Fruit fly (Drosophila melanogaster): Measurements from ENCODE around the gene to.

Gene to

dm6 chr3R:25275276-25275675 is 35.3 kb downstream of the to start:
- TF ChIP-seq CG32121 (GFP tag; IDR thresholded peaks at IDR 0.05) (no peak), CG8301 (tag; optimal IDR thresholded peaks at IDR 0.05) (no peak), CG10348 (GFP tag; IDR thresholded peaks at IDR 0.05) (no peak), CG9948 (tag; optimal IDR thresholded peaks at IDR 0.05) (no peak), Pif1B (GFP tag; optimal IDR thresholded peaks at IDR 0.05) (no peak), gl (tag; optimal IDR thresholded peaks at IDR 0.05) (no peak), CG8159 (tag; optimal IDR thresholded peaks at IDR 0.05) (no peak), D1 (tag; optimal IDR thresholded peaks at IDR 0.05) (no peak), CG15710 (tag; optimal IDR thresholded peaks at IDR 0.05) (no peak), Pif1A (GFP tag; optimal IDR thresholded peaks at IDR 0.05) (no peak), Snoo (tag; optimal IDR thresholded peaks at IDR 0.05) (no peak), CG4496 (GFP tag; IDR thresholded peaks at IDR 0.05) (no peak), CG34367 (tag; optimal IDR thresholded peaks at IDR 0.05) (no peak), rn (GFP tag; IDR thresholded peaks at IDR 0.05) (no peak), EcR (GFP tag; optimal IDR thresholded peaks at IDR 0.05) (no peak), CG17806 (tag; optimal IDR thresholded peaks at IDR 0.05) (no peak)

DNA sequence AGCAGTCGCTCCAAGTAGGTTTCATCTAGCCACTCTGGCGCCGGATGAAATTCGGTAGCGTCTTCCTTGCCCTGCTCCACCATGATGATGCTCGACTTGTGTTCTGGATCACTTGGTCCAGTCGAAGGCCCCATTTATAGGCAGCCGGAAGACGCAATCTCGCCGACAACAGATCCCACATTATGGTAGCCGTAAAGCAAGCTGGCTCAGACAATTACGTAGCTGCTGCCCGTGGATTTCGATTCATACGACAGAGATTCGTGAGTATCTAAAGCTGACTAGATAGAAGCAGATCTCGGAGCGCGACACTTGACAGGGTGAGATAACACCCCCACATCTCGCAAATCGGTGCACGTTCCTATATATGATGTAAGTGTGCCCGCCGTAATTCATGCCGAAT is 37.1 kb downstream of the to start, which contains the start of gene CG10513:
Gene CG10513 (minus strand): TSS at position 101 of the 400 bp plus-strand sequence.
- TF ChIP-seq CG32121 (GFP tag; IDR thresholded peaks at IDR 0.05) (no peak), CG34367 (tag; optimal IDR thresholded peaks at IDR 0.05) (no peak), Pif1B (GFP tag; optimal IDR thresholded peaks at IDR 0.05) (no peak), CG13204 (GFP tag; optimal IDR thresholded peaks at IDR 0.05) (no peak), CG10348 (GFP tag; IDR thresholded peaks at IDR 0.05) (no peak), CG14655 (GFP tag; optimal IDR thresholded peaks at IDR 0.05) (no peak), EcR (GFP tag; optimal IDR thresholded peaks at IDR 0.05) (no peak), CG9948 (tag; optimal IDR thresholded peaks at IDR 0.05) (no peak), gl (tag; optimal IDR thresholded peaks at IDR 0.05) (no peak), CG12605 (GFP tag; IDR thresholded peaks at IDR 0.05) (no peak), CG15710 (tag; optimal IDR thresholded peaks at IDR 0.05) (no peak), D1 (tag; optimal IDR thresholded peaks at IDR 0.05) (no peak), CG4496 (GFP tag; IDR thresholded peaks at IDR 0.05) (no peak), CG8159 (tag; optimal IDR thresholded peaks at IDR 0.05) (no peak), Snoo (tag; optimal IDR thresholded peaks at IDR 0.05) (no peak), Ets98B (GFP tag; IDR thresholded peaks at IDR 0.05) (no peak), CG17806 (tag; optimal IDR thresholded peaks at IDR 0.05) (no peak), rn (GFP tag; IDR thresholded peaks at IDR 0.05) (no peak), Pif1A (GFP tag; optimal IDR thresholded peaks at IDR 0.05) (no peak)

DNA sequence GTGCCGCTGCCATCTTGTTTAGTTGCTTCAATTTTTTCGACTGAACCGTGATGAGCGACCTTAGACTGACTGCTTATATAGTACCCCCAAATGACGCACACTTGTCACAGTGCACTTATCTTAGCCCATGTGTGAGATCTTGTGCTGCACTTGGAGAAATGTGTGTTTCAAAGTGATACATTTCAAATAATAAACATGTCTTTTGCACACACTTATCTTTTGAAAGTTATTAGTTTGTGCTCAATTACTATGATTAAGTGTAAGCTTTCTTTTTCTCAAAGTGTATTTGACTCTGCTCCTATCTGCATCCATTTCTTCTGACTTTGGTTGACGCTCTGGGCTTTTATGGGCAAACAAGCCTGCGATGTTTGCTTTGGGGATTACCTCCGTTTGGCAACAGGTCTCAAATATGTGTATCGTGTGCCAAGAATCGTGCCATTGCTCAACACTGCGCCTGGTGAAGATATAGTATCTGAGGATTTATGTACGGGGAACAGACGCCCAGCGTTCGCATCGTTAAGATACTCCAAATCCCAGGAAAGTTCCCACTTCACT is 39.9 kb downstream of the to start, which contains the start of gene CG10514:
Gene CG10514 (minus strand): TSS at position 51 of the 555 bp plus-strand sequence.
- TF ChIP-seq EcR (GFP tag; optimal IDR thresholded peaks at IDR 0.05) (no peak), Pif1A (GFP tag; optimal IDR thresholded peaks at IDR 0.05) (peak; percentile 6)

DNA sequence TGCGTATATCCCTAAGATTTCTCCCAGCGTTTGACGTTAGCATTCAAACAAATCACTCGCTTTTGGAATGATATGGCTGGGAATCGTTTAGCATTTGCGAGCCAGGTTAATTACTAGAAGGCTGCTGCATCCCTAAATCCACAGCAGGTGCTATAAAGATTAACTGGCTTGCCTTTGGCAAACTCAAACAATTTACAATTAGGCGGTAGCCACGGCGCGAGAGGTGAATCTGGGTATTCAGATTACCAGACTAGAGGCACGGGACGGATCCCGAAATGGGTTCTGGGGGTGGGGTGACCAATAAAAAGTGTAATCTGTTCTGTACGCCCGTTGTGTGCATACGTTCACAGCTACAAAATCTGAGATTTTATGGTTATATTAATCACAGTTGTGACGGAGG is 41.2 kb downstream of the to start, which contains the start of gene CG11892:
Gene CG11892 (plus strand): TSS at position 384 of the 400 bp plus-strand sequence.
- TF ChIP-seq rn (GFP tag; IDR thresholded peaks at IDR 0.05), result no peak
- no peak for TF ChIP-seq D1 (tag; optimal IDR thresholded peaks at IDR 0.05)
- TF ChIP-seq CG15710 (tag; optimal IDR thresholded peaks at IDR 0.05), result no peak
- TF ChIP-seq CG32121 (GFP tag; IDR thresholded peaks at IDR 0.05), result no peak
- no peak for TF ChIP-seq CG17806 (tag; optimal IDR thresholded peaks at IDR 0.05)

DNA sequence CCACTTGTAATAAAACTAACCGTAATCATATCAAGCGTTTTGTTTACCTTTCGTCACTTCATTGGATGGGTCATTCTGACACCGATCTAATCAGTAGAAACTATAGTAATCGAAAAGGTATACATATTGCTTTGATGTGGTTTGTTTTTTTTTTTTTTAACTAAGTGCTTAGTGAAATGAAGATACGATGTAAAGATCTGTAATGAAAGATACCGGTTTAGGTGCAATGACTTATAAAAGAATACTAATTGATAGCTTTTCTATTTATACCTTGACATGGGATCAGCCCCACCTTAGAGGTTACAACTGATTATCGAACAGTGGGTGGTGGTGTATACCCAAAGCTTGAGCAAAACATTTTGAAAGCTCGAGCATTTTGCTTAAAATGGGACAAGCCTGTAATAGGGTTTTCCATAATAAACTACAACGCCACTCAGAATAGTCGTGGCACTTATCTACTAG is 43.3 kb downstream of the to start, which contains the start of gene CG31300:
Gene CG31300 (plus strand): TSS at position 412 of the 462 bp plus-strand sequence.
- TF ChIP-seq rn (GFP tag; IDR thresholded peaks at IDR 0.05), result no peak
- TF ChIP-seq CG8159 (tag; optimal IDR thresholded peaks at IDR 0.05), result no peak
- no peak for TF ChIP-seq CG15710 (tag; optimal IDR thresholded peaks at IDR 0.05)
- TF ChIP-seq CG12605 (GFP tag; IDR thresholded peaks at IDR 0.05), result no peak
- TF ChIP-seq CG8301 (tag; optimal IDR thresholded peaks at IDR 0.05), result no peak

- no peak for TF ChIP-seq D1 (tag; optimal IDR thresholded peaks at IDR 0.05)
- no peak for TF ChIP-seq CG9948 (tag; optimal IDR thresholded peaks at IDR 0.05)
These were observed 45.2 kb downstream of the to start, which contains the start of gene CG31104 for dm6 chr3R:25285173-25285572. CG31104 (plus strand) TSS chr3R:25285473.

- TF ChIP-seq CG8159 (tag; optimal IDR thresholded peaks at IDR 0.05) (no peak), CG17806 (tag; optimal IDR thresholded peaks at IDR 0.05) (no peak), EcR (GFP tag; optimal IDR thresholded peaks at IDR 0.05) (no peak), CG9948 (tag; optimal IDR thresholded peaks at IDR 0.05) (no peak), CG34367 (tag; optimal IDR thresholded peaks at IDR 0.05) (no peak), CG14655 (GFP tag; optimal IDR thresholded peaks at IDR 0.05) (no peak)
These were observed 47.1 kb downstream of the to start, which contains the start of gene CG13658 for dm6 chr3R:25287128-25287527. CG13658 (plus strand) TSS chr3R:25287474.

- TF ChIP-seq Ets98B (GFP tag; IDR thresholded peaks at IDR 0.05) (no peak), gl (tag; optimal IDR thresholded peaks at IDR 0.05) (no peak), CG32121 (GFP tag; IDR thresholded peaks at IDR 0.05) (no peak), CG9948 (tag; optimal IDR thresholded peaks at IDR 0.05) (no peak), D1 (tag; optimal IDR thresholded peaks at IDR 0.05) (no peak), CG10348 (GFP tag; IDR thresholded peaks at IDR 0.05) (no peak), CG15710 (tag; optimal IDR thresholded peaks at IDR 0.05) (no peak), CG8159 (tag; optimal IDR thresholded peaks at IDR 0.05) (no peak), CG17806 (tag; optimal IDR thresholded peaks at IDR 0.05) (no peak), Pif1A (GFP tag; optimal IDR thresholded peaks at IDR 0.05) (no peak), CG8301 (tag; optimal IDR thresholded peaks at IDR 0.05) (no peak)
These were observed 49.6 kb downstream of the to start, which contains the start of gene CG11893 for dm6 chr3R:25289589-25289988. CG11893 (plus strand) TSS chr3R:25289889.
